Fruit fly (Drosophila melanogaster) whole organism, embryonic: ENCODE results near the gene Nrd1.

ENCODE experiments used
- CG11504 ChIP-seq: fragments of 200-800 bp; sonication (Bioruptor generic); optimal IDR thresholded peaks from 3 replicates; lab custom pipeline; 2019; ENCODE audit warnings: missing biosample characterization, mild to moderate bottlenecking, missing genetic modification characterization, moderate library complexity
- CG12104 ChIP-seq: fragments of 200-800 bp; sonication (Bioruptor generic); optimal IDR thresholded peaks from 3 replicates; lab custom pipeline; 2016; ENCODE audit warnings: missing biosample characterization, missing genetic modification characterization
- CG12155 ChIP-seq: fragments of 200-800 bp; sonication (Bioruptor generic); optimal IDR thresholded peaks from 3 replicates; lab custom pipeline; 2016; ENCODE audit warnings: missing biosample characterization, missing genetic modification characterization
- CG1233 ChIP-seq: fragments of 200-800 bp; sonication (Bioruptor generic); optimal IDR thresholded peaks from 4 replicates; lab custom pipeline; 2018; ENCODE audit warnings: missing biosample characterization, mild to moderate bottlenecking, missing genetic modification characterization
- CG1529 ChIP-seq: fragments of 200-800 bp; sonication (Bioruptor generic); optimal IDR thresholded peaks from 3 replicates; lab custom pipeline; 2018; ENCODE audit warnings: missing biosample characterization, missing genetic modification characterization
- CG15479 ChIP-seq: fragments of 200-800 bp; sonication (Bioruptor generic); optimal IDR thresholded peaks from 3 replicates; lab custom pipeline; 2019; ENCODE audit warnings: missing biosample characterization, mild to moderate bottlenecking, missing genetic modification characterization, moderate library complexity
- CG16815 ChIP-seq: fragments of 200-800 bp; sonication (Bioruptor generic); optimal IDR thresholded peaks from 3 replicates; lab custom pipeline; 2017; ENCODE audit warnings: missing biosample characterization, mild to moderate bottlenecking, missing genetic modification characterization
- CG17359 ChIP-seq: fragments of 200-800 bp; sonication (Bioruptor generic); optimal IDR thresholded peaks from 3 replicates; lab custom pipeline; 2018; ENCODE audit warnings: missing biosample characterization, mild to moderate bottlenecking, missing genetic modification characterization, moderate library complexity
- CG17612 ChIP-seq: fragments of 200-800 bp; sonication (Bioruptor generic); IDR thresholded peaks from 2 replicates; pipeline ENCODE4 v1.3.6; 2022; ENCODE audit warnings: missing biosample characterization, missing genetic modification characterization
- CG2116 ChIP-seq: fragments of 200-800 bp; sonication (Bioruptor generic); optimal IDR thresholded peaks from 3 replicates; lab custom pipeline; 2018; ENCODE audit warnings: missing biosample characterization, mild to moderate bottlenecking, missing genetic modification characterization
- CG2202 ChIP-seq: fragments of 200-800 bp; sonication (Bioruptor generic); optimal IDR thresholded peaks from 2 replicates; lab custom pipeline; 2018; ENCODE audit warnings: missing biosample characterization, mild to moderate bottlenecking, missing genetic modification characterization
- CG2712 ChIP-seq: fragments of 200-800 bp; optimal IDR thresholded peaks from 3 replicates; lab custom pipeline; 2019; ENCODE audit warnings: missing biosample characterization, mild to moderate bottlenecking, missing genetic modification characterization, moderate library complexity
- CG33213 ChIP-seq: fragments of 200-800 bp; sonication (Bioruptor generic); optimal IDR thresholded peaks from 3 replicates; lab custom pipeline; 2016; ENCODE audit warnings: missing biosample characterization, missing genetic modification characterization
- CG4360 ChIP-seq: fragments of 200-800 bp; sonication (Bioruptor generic); IDR thresholded peaks from 2 replicates; pipeline ENCODE4 v1.3.6; 2022; ENCODE audit warnings: missing biosample characterization, missing genetic modification characterization
- CG4820 ChIP-seq: fragments of 200-800 bp; sonication (Bioruptor generic); optimal IDR thresholded peaks from 3 replicates; lab custom pipeline; 2016; ENCODE audit warnings: missing biosample characterization, missing genetic modification characterization
- CG6683 ChIP-seq: fragments of 200-800 bp; sonication (Bioruptor generic); optimal IDR thresholded peaks from 2 replicates; lab custom pipeline; 2017; ENCODE audit warnings: missing biosample characterization, mild to moderate bottlenecking, missing genetic modification characterization, missing genetic modification reagents
- CG6765 ChIP-seq: fragments of 200-800 bp; sonication (Bioruptor generic); optimal IDR thresholded peaks from 3 replicates; lab custom pipeline; 2017; ENCODE audit warnings: missing biosample characterization, mild to moderate bottlenecking, missing genetic modification characterization
- CG8944 ChIP-seq: fragments of 200-800 bp; sonication (Bioruptor generic); optimal IDR thresholded peaks from 3 replicates; lab custom pipeline; 2016; ENCODE audit warnings: missing biosample characterization, missing genetic modification characterization
- CG9932 ChIP-seq: fragments of 200-800 bp; sonication (Bioruptor generic); IDR thresholded peaks from 2 replicates; pipeline ENCODE4 v1.3.6; 2022; ENCODE audit warnings: missing biosample characterization, missing genetic modification characterization
- Dip2 ChIP-seq: fragments of 200-800 bp; sonication (Bioruptor generic); IDR thresholded peaks from 2 replicates; pipeline ENCODE4 v1.3.6; 2022; ENCODE audit warnings: missing biosample characterization, missing genetic modification characterization
- Fer2 ChIP-seq: fragments of 200-800 bp; sonication (Bioruptor generic); optimal IDR thresholded peaks from 2 replicates; lab custom pipeline; 2018; ENCODE audit warnings: missing biosample characterization, mild to moderate bottlenecking, missing genetic modification characterization, moderate library complexity
- Hmx ChIP-seq: fragments of 200-800 bp; sonication (Bioruptor generic); optimal IDR thresholded peaks from 2 replicates; lab custom pipeline; 2016; ENCODE audit warnings: missing biosample characterization, missing genetic modification characterization
- Hr3 ChIP-seq: fragments of 200-800 bp; sonication (Bioruptor generic); optimal IDR thresholded peaks from 3 replicates; lab custom pipeline; 2016; ENCODE audit warnings: missing biosample characterization, missing genetic modification characterization
- MBD-R2 ChIP-seq: fragments of 200-800 bp; sonication (Bioruptor generic); IDR thresholded peaks from 2 replicates; pipeline ENCODE4 v1.3.6; 2022; ENCODE audit warnings: missing biosample characterization, missing genetic modification characterization
- Nf-YA ChIP-seq: fragments of 200-800 bp; sonication (Bioruptor generic); IDR thresholded peaks from 2 replicates; pipeline ENCODE4 v1.3.6; 2022; ENCODE audit warnings: missing biosample characterization, missing genetic modification characterization
- Oaz ChIP-seq: fragments of 200-800 bp; sonication (Bioruptor generic); IDR thresholded peaks from 2 replicates; pipeline ENCODE4 v1.3.6; 2022; ENCODE audit warnings: missing biosample characterization, missing genetic modification characterization
- Ptx1 ChIP-seq: fragments of 200-800 bp; sonication (Bioruptor generic); IDR thresholded peaks from 2 replicates; pipeline ENCODE4 v1.3.6; 2022; ENCODE audit warnings: missing biosample characterization, missing genetic modification characterization
- Scr ChIP-seq: fragments of 200-800 bp; sonication (Bioruptor generic); IDR thresholded peaks from 2 replicates; pipeline ENCODE4 v1.3.6; 2022; ENCODE audit warnings: missing biosample characterization, missing genetic modification characterization; ENCODE audit not compliant: partially characterized antibody
- Six4 ChIP-seq: fragments of 200-800 bp; sonication (Bioruptor generic); optimal IDR thresholded peaks from 2 replicates; lab custom pipeline; 2016; ENCODE audit warnings: missing biosample characterization, missing genetic modification characterization
- Sox100B ChIP-seq: fragments of 200-800 bp; sonication (Bioruptor generic); optimal IDR thresholded peaks from 3 replicates; lab custom pipeline; 2018; ENCODE audit warnings: missing biosample characterization, mild to moderate bottlenecking, missing genetic modification characterization
- Vsx1 ChIP-seq: fragments of 200-800 bp; sonication (Bioruptor generic); optimal IDR thresholded peaks from 2 replicates; lab custom pipeline; 2017; ENCODE audit warnings: missing biosample characterization, mild to moderate bottlenecking, missing genetic modification characterization, missing genetic modification reagents
- bcd ChIP-seq: fragments of 200-800 bp; sonication (Bioruptor generic); optimal IDR thresholded peaks from 2 replicates; lab custom pipeline; 2017; ENCODE audit warnings: missing biosample characterization, mild to moderate bottlenecking, missing genetic modification characterization
- cas ChIP-seq: fragments of 200-800 bp; sonication (Bioruptor generic); IDR thresholded peaks from 2 replicates; pipeline ENCODE4 v1.3.6; 2022; ENCODE audit warnings: missing biosample characterization, missing genetic modification characterization
- corto ChIP-seq: fragments of 200-800 bp; sonication (Bioruptor generic); optimal IDR thresholded peaks from 2 replicates; lab custom pipeline; 2016; ENCODE audit warnings: missing biosample characterization, mild to moderate bottlenecking, missing genetic modification characterization, moderate library complexity
- danr ChIP-seq: fragments of 200-800 bp; sonication (Bioruptor generic); IDR thresholded peaks from 2 replicates; pipeline ENCODE4 v1.3.6; 2022; ENCODE audit warnings: missing biosample characterization, missing genetic modification characterization
- fd96Cb ChIP-seq: fragments of 200-800 bp; sonication (Bioruptor generic); optimal IDR thresholded peaks from 2 replicates; lab custom pipeline; 2018; ENCODE audit warnings: missing biosample characterization, mild to moderate bottlenecking, missing genetic modification characterization, moderate library complexity
- grn ChIP-seq: fragments of 200-800 bp; sonication (Bioruptor generic); optimal IDR thresholded peaks from 3 replicates; lab custom pipeline; 2017; ENCODE audit warnings: missing biosample characterization, missing genetic modification characterization
- lilli ChIP-seq: fragments of 200-800 bp; sonication (Bioruptor generic); optimal IDR thresholded peaks from 3 replicates; lab custom pipeline; 2016; ENCODE audit warnings: missing biosample characterization, missing genetic modification characterization
- lov ChIP-seq, 2 experiments: fragments of 200-800 bp in 1 of 2; fragments of >200 bp in 1 of 2; sonication (Bioruptor generic) in 1 of 2; IDR thresholded peaks in 1 of 2; optimal IDR thresholded peaks in 1 of 2; 2 replicates in 1 of 2; 3 replicates in 1 of 2; pipeline versions ENCODE4 v1.3.6 to Lab custom; 2017 to 2022; ENCODE audit warnings: missing biosample characterization in 1 of 2, missing genetic modification characterization in 1 of 2
- mam ChIP-seq: fragments of 200-800 bp; sonication (Bioruptor generic); optimal IDR thresholded peaks from 3 replicates; lab custom pipeline; 2016; ENCODE audit warnings: missing biosample characterization, missing genetic modification characterization
- onecut ChIP-seq: fragments of 200-800 bp; sonication (Bioruptor generic); IDR thresholded peaks from 2 replicates; pipeline ENCODE4 v1.3.6; 2022; ENCODE audit warnings: missing biosample characterization, missing genetic modification characterization
- stc ChIP-seq: fragments of 200-800 bp; sonication (Bioruptor generic); IDR thresholded peaks from 2 replicates; pipeline ENCODE4 v1.3.6; 2022; ENCODE audit warnings: missing biosample characterization, missing genetic modification characterization
- tup ChIP-seq: fragments of 200-800 bp; sonication (Bioruptor generic); optimal IDR thresholded peaks from 2 replicates; lab custom pipeline; 2016; ENCODE audit warnings: missing biosample characterization, mild to moderate bottlenecking, missing genetic modification characterization, moderate library complexity
- twi ChIP-seq: fragments of 200-800 bp; optimal IDR thresholded peaks from 2 replicates; lab custom pipeline; 2019; ENCODE audit warnings: missing biosample characterization, mild to moderate bottlenecking, missing genetic modification characterization, moderate library complexity
- vfl ChIP-seq: fragments of 200-800 bp; sonication (Bioruptor generic); optimal IDR thresholded peaks from 2 replicates; lab custom pipeline; 2016; ENCODE audit warnings: missing biosample characterization, missing genetic modification characterization
- wor ChIP-seq: fragments of 200-800 bp; sonication (Bioruptor generic); IDR thresholded peaks from 2 replicates; pipeline ENCODE4 v1.3.6; 2022; ENCODE audit warnings: missing biosample characterization, missing genetic modification characterization
- z ChIP-seq: fragments of 200-800 bp; sonication (Bioruptor generic); IDR thresholded peaks from 3 replicates; pipeline ENCODE4 v1.3.6; 2022; ENCODE audit warnings: missing biosample characterization, missing genetic modification characterization
- zfh1 ChIP-seq: fragments of 200-800 bp; sonication (Bioruptor generic); IDR thresholded peaks from 3 replicates; pipeline ENCODE4 v1.3.6; 2022; ENCODE audit warnings: missing biosample characterization, missing genetic modification characterization
- zfh2 ChIP-seq: fragments of 200-800 bp; sonication (Bioruptor generic); optimal IDR thresholded peaks from 2 replicates; lab custom pipeline; 2016; ENCODE audit warnings: missing biosample characterization, missing genetic modification characterization

Nrd1 gene

dm6 chrX:11818047-11818766, 50.5 kb downstream of the Nrd1 start (continued):
- TF ChIP-seq corto (GFP tag; lab: Kevin White, UChicago) (peak; percentile 90), CG1529 (peak; percentile 92), CG4820 (GFP tag; lab: Kevin White, UChicago) (peak; percentile 94), CG2202 (tag; lab: Kevin White, UChicago) (peak; percentile 89), vfl (GFP tag; lab: Kevin White, UChicago) (peak; percentile 88), MBD-R2 (GFP tag; lab: Robert Waterston, UW) (peak; percentile 75), zfh1 (GFP tag; lab: Robert Waterston, UW) (peak; percentile 96), CG2712 (peak; percentile 97), tup (peak; percentile 72), cas (GFP tag; lab: Robert Waterston, UW) (peak; percentile 86), Nf-YA (peak; percentile 90), Vsx1 (peak; percentile 89), mam (GFP tag; lab: Kevin White, UChicago) (peak; percentile 95), fd96Cb (tag; lab: Kevin White, UChicago) (peak; percentile 96), onecut (GFP tag; lab: Robert Waterston, UW) (peak; percentile 85), CG15479 (GFP tag; lab: Kevin White, UChicago) (peak; percentile 46), Hmx (peak; percentile 82), Oaz (GFP tag; lab: Robert Waterston, UW) (peak; percentile 91), CG12104 (GFP tag; lab: Kevin White, UChicago) (peak; percentile 82), CG12155 (GFP tag; lab: Kevin White, UChicago) (peak; percentile 92), lilli (GFP tag; lab: Kevin White, UChicago) (peak; percentile 96), CG4360 (GFP tag; lab: Robert Waterston, UW) (peak; percentile 84), Sox100B (GFP tag; lab: Kevin White, UChicago) (peak; percentile 91), CG9932 (GFP tag; lab: Robert Waterston, UW) (peak; percentile 84), danr (GFP tag; lab: Robert Waterston, UW) (peak; percentile 92), Hr3 (GFP tag; lab: Kevin White, UChicago) (peak; percentile 91), z (GFP tag; lab: Robert Waterston, UW) (peak; percentile 71; the same call in 1 of the 3 replicates), Six4 (peak; percentile 93), CG16815 (GFP tag; lab: Kevin White, UChicago) (peak; percentile 88), Ptx1 (GFP tag; lab: Robert Waterston, UW) (peak; percentile 95), CG2116 (GFP tag; lab: Kevin White, UChicago) (peak; percentile 83), twi (tag; lab: Kevin White, UChicago) (peak; percentile 73), Scr (GFP tag; lab: Robert Waterston, UW) (no peak; the same call in 1 of the 2 replicates), wor (peak; percentile 85), bcd (GFP tag; lab: Kevin White, UChicago) (peak; percentile 89), lov (optimal IDR thresholded peaks at IDR 0.05; lab: Kevin White, UChicago) (no peak), lov (GFP tag; IDR thresholded peaks at IDR 0.05; lab: Robert Waterston, UW) (peak; percentile 91), CG33213 (GFP tag; lab: Kevin White, UChicago) (peak; percentile 92), CG8944 (GFP tag; lab: Kevin White, UChicago) (peak; percentile 94), CG17612 (peak; percentile 73), CG17359 (tag; lab: Kevin White, UChicago) (peak; percentile 97), zfh2 (GFP tag; lab: Kevin White, UChicago) (peak; percentile 87), CG1233 (GFP tag; lab: Kevin White, UChicago) (peak; percentile 91), stc (GFP tag; lab: Robert Waterston, UW) (peak; percentile 97), CG11504 (tag; lab: Kevin White, UChicago) (peak; percentile 94), Dip2 (peak; percentile 50; the same call in 1 of the 2 replicates), Fer2 (tag; lab: Kevin White, UChicago) (peak; percentile 74), grn (GFP tag; lab: Kevin White, UChicago) (peak; percentile 69), CG6765 (GFP tag; lab: Kevin White, UChicago) (peak; percentile 83), CG6683 (GFP tag; lab: Kevin White, UChicago) (peak; percentile 79)
